Worm (Caenorhabditis elegans): ENCODE data around the gene bcmo-1.

ce11 chrII:12865604-12866003 is 35.1 kb downstream of the bcmo-1 start, which contains the start of gene snf-5:
- TF ChIP-seq ama-1 (optimal IDR thresholded peaks at IDR 0.05), result no peak
- no peak for TF ChIP-seq unc-130 (tag; optimal IDR thresholded peaks at IDR 0.05)
- TF ChIP-seq lir-3 (tag; optimal IDR thresholded peaks at IDR 0.05; ENCODE audit: poor library complexity), result no peak
- no peak for TF ChIP-seq nhr-237 (tag; optimal IDR thresholded peaks at IDR 0.05)
- TF ChIP-seq unc-62 (GFP tag; optimal IDR thresholded peaks at IDR 0.05), result no peak
- no peak for TF ChIP-seq fos-1 (tag; optimal IDR thresholded peaks at IDR 0.05)
- TF ChIP-seq nhr-76 (tag; optimal IDR thresholded peaks at IDR 0.05), result no peak
